Worm (Caenorhabditis elegans): ENCODE data around the gene K05F1.6.

DNA sequence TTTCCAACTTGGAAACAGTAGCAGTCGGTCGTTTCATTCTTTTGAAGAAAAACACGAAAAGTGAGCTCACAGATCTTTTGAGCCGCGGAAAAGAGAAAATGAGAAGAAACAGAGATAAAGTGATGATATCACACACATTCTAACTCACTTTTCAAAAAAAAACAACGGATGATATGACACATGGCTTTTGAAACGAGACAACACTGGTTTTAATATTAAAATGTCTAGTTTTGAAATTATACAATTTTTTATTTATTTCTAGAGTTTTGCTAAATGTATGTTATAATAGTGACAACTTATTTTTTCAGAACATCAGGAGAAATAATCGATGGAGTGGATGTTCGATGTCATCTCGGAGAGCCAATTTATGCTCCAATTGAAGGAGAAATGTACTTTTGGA, 10.2 kb downstream of the K05F1.6 start, which contains the start of gene K05F1.14:
- TF ChIP-seq egl-27 (tag; optimal IDR thresholded peaks at IDR 0.05) (no peak), ZK546.5 (tag; optimal IDR thresholded peaks at IDR 0.05) (no peak), nhr-11 (tag; optimal IDR thresholded peaks at IDR 0.05) (no peak)
